Fruit fly (Drosophila melanogaster) whole organism, adult: Measurements from ENCODE around the gene CG14327.

ENCODE experiments used
- CG12768 ChIP-seq: fragments of 200-800 bp; sonication (Bioruptor generic); optimal IDR thresholded peaks from 2 replicates; lab custom pipeline; 2017; ENCODE audit warnings: missing biosample characterization, missing genetic modification characterization, mild to moderate bottlenecking, moderate library complexity, missing genetic modification reagents
- CG14711 ChIP-seq: fragments of 200-800 bp; sonication (Bioruptor generic); optimal IDR thresholded peaks from 2 replicates; lab custom pipeline; 2018; ENCODE audit warnings: missing biosample characterization, mild to moderate bottlenecking, missing genetic modification characterization, moderate library complexity
- CG5204 ChIP-seq: fragments of 200-800 bp; sonication (Bioruptor generic); optimal IDR thresholded peaks from 2 replicates; lab custom pipeline; 2016; ENCODE audit warnings: missing biosample characterization, missing genetic modification characterization
- CG7101 ChIP-seq: fragments of 200-800 bp; sonication (Bioruptor generic); optimal IDR thresholded peaks from 2 replicates; lab custom pipeline; 2018; ENCODE audit warnings: missing biosample characterization, mild to moderate bottlenecking, missing genetic modification characterization, moderate library complexity
- Crg-1 ChIP-seq: fragments of 200-800 bp; sonication (Bioruptor generic); optimal IDR thresholded peaks from 2 replicates; lab custom pipeline; 2016; ENCODE audit warnings: missing biosample characterization, missing genetic modification characterization
- cnc ChIP-seq, 2 experiments: fragments of >200 bp; optimal IDR thresholded peaks; 2 replicates each; lab custom pipeline; 2017
- kay ChIP-seq: fragments of 200-800 bp; sonication (Bioruptor generic); peaks from one replicate; lab custom pipeline; 2016; ENCODE audit warnings: missing biosample characterization, missing genetic modification characterization, borderline replicate concordance

- no peak for TF ChIP-seq kay
- no peak for TF ChIP-seq CG7101 (tag; lab: Kevin White, UChicago)
- no peak for TF ChIP-seq cnc (optimal IDR thresholded peaks at IDR 0.05; lab: Kevin White, UChicago)
- TF ChIP-seq Crg-1 (GFP tag; lab: Kevin White, UChicago) = no peak
- no peak for TF ChIP-seq CG14711 (tag; lab: Kevin White, UChicago)
- no peak for TF ChIP-seq CG12768 (GFP tag; lab: Kevin White, UChicago)
- no peak for TF ChIP-seq CG5204 (GFP tag; lab: Kevin White, UChicago)
Measured at dm6 chr3R:17616541-17616940, 3.0 kb downstream of the CG14327 start.
